Fruit fly (Drosophila melanogaster): Measurements from ENCODE around the gene MFS3.

MFS3 gene

dm6 chr2L:1185642-1186497 lies 42.9 kb downstream of the MFS3 start, which contains the start of gene CG5001 (continued):
- TF ChIP-seq CG12391 (tag; optimal IDR thresholded peaks at IDR 0.05) = peak; percentile 93
- peak; percentile 73 for TF ChIP-seq Spps (tag; optimal IDR thresholded peaks at IDR 0.05)
- TF ChIP-seq Lpt (GFP tag; optimal IDR thresholded peaks at IDR 0.05) = no peak
- no peak for TF ChIP-seq Stat92E (GFP tag; optimal IDR thresholded peaks at IDR 0.05)
- no peak for TF ChIP-seq CG3407 (GFP tag; optimal IDR thresholded peaks at IDR 0.05)
- peak; percentile 88 for TF ChIP-seq CG30403 (GFP tag; optimal IDR thresholded peaks at IDR 0.05)
- peak in 1 of 2 experiments; percentile 48 for TF ChIP-seq Dfd (GFP tag; optimal IDR thresholded peaks at IDR 0.05)
- peak; percentile 25 for TF ChIP-seq sd (tag; optimal IDR thresholded peaks at IDR 0.05)
- TF ChIP-seq CG12744 (GFP tag; optimal IDR thresholded peaks at IDR 0.05) = peak; percentile 56
- no peak for TF ChIP-seq hth (optimal IDR thresholded peaks at IDR 0.05)
- no peak for TF ChIP-seq CG42726 (GFP tag; IDR thresholded peaks at IDR 0.05; ENCODE audit: partially characterized antibody)
- TF ChIP-seq bigmax (GFP tag; optimal IDR thresholded peaks at IDR 0.05) = no peak
- TF ChIP-seq CG17912 (GFP tag; optimal IDR thresholded peaks at IDR 0.05) = no peak
- TF ChIP-seq CoRest (tag; optimal IDR thresholded peaks at IDR 0.05) = peak; percentile 89
- TF ChIP-seq CG12299 (tag; optimal IDR thresholded peaks at IDR 0.05) = peak; percentile 81
- TF ChIP-seq CG12769 (tag; optimal IDR thresholded peaks at IDR 0.05) = peak; percentile 90
- TF ChIP-seq luna (GFP tag; optimal IDR thresholded peaks at IDR 0.05) = no peak
- peak; percentile 84 for TF ChIP-seq CG4328 (GFP tag; optimal IDR thresholded peaks at IDR 0.05)
- no peak for TF ChIP-seq pb (GFP tag; optimal IDR thresholded peaks at IDR 0.05)
- peak; percentile 80 for TF ChIP-seq CG31224 (GFP tag; IDR thresholded peaks at IDR 0.05)
- peak; percentile 88 for TF ChIP-seq Deaf1 (tag; optimal IDR thresholded peaks at IDR 0.05)
- peak; percentile 88 for TF ChIP-seq Xbp1 (GFP tag; optimal IDR thresholded peaks at IDR 0.05)
- TF ChIP-seq kay (GFP tag; optimal IDR thresholded peaks at IDR 0.05) = peak; percentile 93
- TF ChIP-seq sens (GFP tag) = peak; percentile 93
- TF ChIP-seq CG11247 (GFP tag; IDR thresholded peaks at IDR 0.05) = peak; percentile 88
- TF ChIP-seq ham (GFP tag; IDR thresholded peaks at IDR 0.05) = no peak
- peak; percentile 36; the same call in 1 of the 2 replicates for TF ChIP-seq bowl (GFP tag; IDR thresholded peaks at IDR 0.05)
- TF ChIP-seq CG8281 (tag; optimal IDR thresholded peaks at IDR 0.05) = peak; percentile 51
- TF ChIP-seq CG18764 (GFP tag; optimal IDR thresholded peaks at IDR 0.05) = no peak
- peak; percentile 80 for TF ChIP-seq CG12071 (GFP tag; optimal IDR thresholded peaks at IDR 0.05)
- peak; percentile 59 for TF ChIP-seq psq (GFP tag; optimal IDR thresholded peaks at IDR 0.05)
- TF ChIP-seq nerfin-2 (GFP tag; IDR thresholded peaks at IDR 0.05; ENCODE audit: partially characterized antibody) = no peak
- TF ChIP-seq Myb (GFP tag; optimal IDR thresholded peaks at IDR 0.05) = peak; percentile 15
- TF ChIP-seq fd102C (GFP tag; optimal IDR thresholded peaks at IDR 0.05) = no peak
- peak; percentile 63 for TF ChIP-seq CG13123 (GFP tag; optimal IDR thresholded peaks at IDR 0.05)
- TF ChIP-seq CG31365 (tag; optimal IDR thresholded peaks at IDR 0.05) = peak; percentile 57
- peak; percentile 64 for TF ChIP-seq CG1647 (GFP tag; optimal IDR thresholded peaks at IDR 0.05)
- peak; percentile 62 for TF ChIP-seq CG15696 (tag; optimal IDR thresholded peaks at IDR 0.05)
- TF ChIP-seq CG8388 (GFP tag; optimal IDR thresholded peaks at IDR 0.05) = peak; percentile 87
- TF ChIP-seq bsh (GFP tag; optimal IDR thresholded peaks at IDR 0.05) = peak; percentile 9 to 92
- peak; percentile 47 for TF ChIP-seq vfl (GFP tag; optimal IDR thresholded peaks at IDR 0.05)
- peak; percentile 93 for TF ChIP-seq CG15514 (GFP tag; optimal IDR thresholded peaks at IDR 0.05)
- peak; percentile 76 for TF ChIP-seq onecut (GFP tag; IDR thresholded peaks at IDR 0.05)
- TF ChIP-seq dysf (GFP tag; IDR thresholded peaks at IDR 0.05) = peak; percentile 91
- no peak for TF ChIP-seq CG17612 (GFP tag; IDR thresholded peaks at IDR 0.05)
- TF ChIP-seq peb (GFP tag; IDR thresholded peaks at IDR 0.05) = peak; percentile 71
- TF ChIP-seq CG6175 (GFP tag; IDR thresholded peaks at IDR 0.05) = peak; percentile 100
- TF ChIP-seq H15 (GFP tag; IDR thresholded peaks at IDR 0.05) = peak; percentile 83
- peak; percentile 58 for TF ChIP-seq zfh2 (GFP tag; optimal IDR thresholded peaks at IDR 0.05)
